Fruit fly (Drosophila melanogaster): ENCODE data around the gene mys.

mys gene

DNA sequence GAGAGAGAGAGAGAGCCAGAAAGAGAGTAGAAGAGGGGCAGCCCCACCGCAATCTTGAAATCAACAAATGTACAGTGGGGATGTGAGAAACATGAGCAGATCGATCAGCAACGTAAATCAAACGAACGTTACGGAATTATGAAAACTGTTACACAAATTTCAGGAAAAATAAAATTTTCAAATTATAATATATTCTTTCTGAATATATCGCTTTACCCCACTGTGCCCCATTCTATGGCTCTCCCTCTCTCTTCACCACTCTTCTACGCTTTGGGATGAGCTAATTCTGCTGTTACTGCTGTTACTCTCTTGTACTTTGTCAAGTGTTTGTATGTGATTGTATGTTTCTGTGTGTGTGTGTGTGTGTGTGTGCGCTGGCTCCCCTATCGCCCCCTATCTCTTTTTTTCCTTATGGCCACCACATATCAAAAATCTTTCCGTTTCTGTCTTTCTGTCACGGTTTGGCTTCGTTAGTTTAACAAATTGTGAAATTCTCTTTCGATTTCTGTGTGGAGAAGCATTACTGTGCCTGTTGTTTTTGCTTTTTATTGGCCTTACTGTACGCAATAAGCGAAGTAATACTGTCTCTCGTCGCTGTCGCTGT is 29.7 kb downstream of the mys start (continued):
- TF ChIP-seq Antp (GFP tag; optimal IDR thresholded peaks at IDR 0.05) (peak; percentile 81), ase (GFP tag; IDR thresholded peaks at IDR 0.05) (peak; percentile 99), CG10267 (tag; optimal IDR thresholded peaks at IDR 0.05) (peak; percentile 90), pb (GFP tag; optimal IDR thresholded peaks at IDR 0.05) (peak; percentile 52), lmd (GFP tag; IDR thresholded peaks at IDR 0.05) (peak; percentile 98), CG17912 (GFP tag; optimal IDR thresholded peaks at IDR 0.05) (no peak), unc-4 (GFP tag; IDR thresholded peaks at IDR 0.05; ENCODE audit: partially characterized antibody) (0 out of 2 replicates have a peak, but pooled peaks have one; percentile 24), Dfd (GFP tag; optimal IDR thresholded peaks at IDR 0.05) (peak in 1 of 2 experiments; percentile 64), zfh1 (GFP tag; IDR thresholded peaks at IDR 0.05) (peak; percentile 99), h (optimal IDR thresholded peaks at IDR 0.05) (no peak), CG15514 (GFP tag; optimal IDR thresholded peaks at IDR 0.05) (peak; percentile 93), CG9215 (GFP tag; IDR thresholded peaks at IDR 0.05) (peak; percentile 94), nau (GFP tag; optimal IDR thresholded peaks at IDR 0.05) (peak; percentile 95), Taf1 (GFP tag; IDR thresholded peaks at IDR 0.05) (peak; percentile 98), bbx (GFP tag; IDR thresholded peaks at IDR 0.05; ENCODE audit: partially characterized antibody) (no peak; the same call in 1 of the 2 replicates), CG6689 (GFP tag; IDR thresholded peaks at IDR 0.05) (peak; percentile 98), Trl (optimal IDR thresholded peaks at IDR 0.05) (peak; percentile 86 to 99), Trl (GFP tag; optimal IDR thresholded peaks at IDR 0.05) (peak; percentile 84), CG15696 (tag; optimal IDR thresholded peaks at IDR 0.05) (peak; percentile 71), CG4282 (GFP tag; optimal IDR thresholded peaks at IDR 0.05) (peak; percentile 73), Dek (tag; optimal IDR thresholded peaks at IDR 0.05) (peak; percentile 94), CG3163 (GFP tag; optimal IDR thresholded peaks at IDR 0.05) (peak; percentile 65), Sry-δ (GFP tag; optimal IDR thresholded peaks at IDR 0.05) (peak; percentile 38), tin (GFP tag; optimal IDR thresholded peaks at IDR 0.05) (peak; percentile 95), CG8281 (tag; optimal IDR thresholded peaks at IDR 0.05) (peak; percentile 79), pum (GFP tag; optimal IDR thresholded peaks at IDR 0.05) (peak; percentile 80), shn (GFP tag; optimal IDR thresholded peaks at IDR 0.05) (peak; percentile 73), Max (GFP tag; optimal IDR thresholded peaks at IDR 0.05) (peak; percentile 94), fd3F (GFP tag; optimal IDR thresholded peaks at IDR 0.05) (peak; percentile 94), CG13775 (GFP tag; optimal IDR thresholded peaks at IDR 0.05) (peak; percentile 94), CG11696 (GFP tag; IDR thresholded peaks at IDR 0.05) (peak; percentile 96), CG13287 (GFP tag; IDR thresholded peaks at IDR 0.05; ENCODE audit: partially characterized antibody) (peak; percentile 65), dan (GFP tag; IDR thresholded peaks at IDR 0.05) (peak; percentile 79), ab (GFP tag; optimal IDR thresholded peaks at IDR 0.05) (peak; percentile 93), hth (optimal IDR thresholded peaks at IDR 0.05) (no peak), cas (GFP tag; IDR thresholded peaks at IDR 0.05) (peak; percentile 95), Bgb (GFP tag; IDR thresholded peaks at IDR 0.05; ENCODE audit: partially characterized antibody) (no peak), Xrp1 (GFP tag; IDR thresholded peaks at IDR 0.05) (peak; percentile 99), CG3838 (GFP tag; optimal IDR thresholded peaks at IDR 0.05) (peak; percentile 82), trh (GFP tag; optimal IDR thresholded peaks at IDR 0.05) (peak; percentile 90), Eip74EF (GFP tag; optimal IDR thresholded peaks at IDR 0.05) (peak in 1 of 2 experiments; percentile 93), zf30C (GFP tag; optimal IDR thresholded peaks at IDR 0.05) (no peak), HLH54F (GFP tag; optimal IDR thresholded peaks at IDR 0.05) (peak; percentile 86), gfzf (GFP tag; optimal IDR thresholded peaks at IDR 0.05) (no peak), Pdp1 (GFP tag; optimal IDR thresholded peaks at IDR 0.05) (peak; percentile 90 to 95), unpg (GFP tag; optimal IDR thresholded peaks at IDR 0.05) (peak; percentile 98), nerfin-2 (GFP tag; IDR thresholded peaks at IDR 0.05; ENCODE audit: partially characterized antibody) (no peak; the same call in 1 of the 2 replicates), CG17802 (tag; optimal IDR thresholded peaks at IDR 0.05) (peak; percentile 83), CG6654 (GFP tag; optimal IDR thresholded peaks at IDR 0.05) (peak; percentile 89), CG11398 (GFP tag; optimal IDR thresholded peaks at IDR 0.05) (peak; percentile 37)
